Worm (Caenorhabditis elegans): ENCODE results near the gene gur-3.

The gur-3 gene

DNA sequence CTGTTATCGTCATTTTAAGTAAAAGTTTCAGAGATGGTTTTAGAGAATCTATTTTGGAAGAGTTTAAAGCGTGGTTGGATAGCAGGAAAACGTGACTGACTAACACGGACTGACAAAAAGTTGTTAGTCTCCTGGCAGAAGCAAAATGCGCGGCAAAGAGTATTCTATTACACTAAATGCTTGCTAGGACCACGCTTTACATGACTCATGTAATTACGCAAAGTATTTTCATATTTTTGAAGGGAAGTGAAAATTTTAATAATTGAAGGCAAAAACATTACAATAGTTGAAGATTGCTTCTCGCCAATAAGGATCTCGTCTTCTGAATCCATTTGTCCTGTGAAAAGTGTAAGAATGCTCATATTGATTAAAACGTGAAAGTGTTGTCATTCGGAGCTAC, at the start of gene gur-3:
Gene gur-3 (minus strand): TSS at position 101 of the 400 bp plus-strand sequence.
- TF ChIP-seq snpc-4 (tag; optimal IDR thresholded peaks at IDR 0.05) (no peak), elt-1 (tag; optimal IDR thresholded peaks at IDR 0.05; ENCODE audit: borderline replicate concordance, insufficient read depth) (no peak), blmp-1 (tag; optimal IDR thresholded peaks at IDR 0.05) (no peak), mep-1 (tag; optimal IDR thresholded peaks at IDR 0.05) (no peak), M03D4.4 (tag; optimal IDR thresholded peaks at IDR 0.05) (no peak), nhr-237 (tag; optimal IDR thresholded peaks at IDR 0.05) (no peak), cnd-1 (tag; optimal IDR thresholded peaks at IDR 0.05) (no peak), bed-3 (GFP tag; optimal IDR thresholded peaks at IDR 0.05) (no peak), ham-2 (GFP tag; optimal IDR thresholded peaks at IDR 0.05) (no peak), drap-1 (GFP tag; optimal IDR thresholded peaks at IDR 0.05) (no peak), nhr-12 (tag; optimal IDR thresholded peaks at IDR 0.05) (no peak), ztf-11 (tag; optimal IDR thresholded peaks at IDR 0.05) (no peak), nhr-28 (tag; optimal IDR thresholded peaks at IDR 0.05) (no peak), nhr-76 (tag; optimal IDR thresholded peaks at IDR 0.05) (no peak)

DNA sequence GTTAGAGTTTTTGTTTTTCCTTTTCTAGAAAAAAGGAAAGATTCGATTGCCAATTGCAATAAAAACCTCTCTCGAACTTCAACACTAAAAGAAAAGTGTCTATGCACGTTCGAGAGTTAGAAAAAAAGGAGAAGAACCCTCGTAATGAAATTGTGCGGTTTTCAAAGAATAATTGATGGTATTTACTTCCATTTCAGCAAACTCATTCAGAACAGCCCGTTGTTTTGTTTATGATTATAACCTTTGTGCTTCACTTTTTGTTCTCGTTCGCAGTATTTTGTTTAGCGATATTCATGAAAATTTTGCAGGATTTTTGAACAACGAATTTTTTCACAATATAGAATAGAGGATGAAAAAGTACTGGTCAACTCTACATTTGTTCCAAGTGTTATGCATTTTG, 47.9 kb upstream of the gur-3 start, which contains the start of gene lgc-41:
Gene lgc-41 (plus strand): TSS at position 301 of the 400 bp plus-strand sequence.
- TF ChIP-seq ces-1 (GFP tag; optimal IDR thresholded peaks at IDR 0.05) (no peak), ceh-43 (GFP tag; optimal IDR thresholded peaks at IDR 0.05) (no peak), unc-120 (tag; optimal IDR thresholded peaks at IDR 0.05; ENCODE audit: poor library complexity, severe bottlenecking) (no peak), lin-32 (GFP tag; optimal IDR thresholded peaks at IDR 0.05) (no peak), nhr-2 (tag; optimal IDR thresholded peaks at IDR 0.05) (no peak), ztf-11 (tag; optimal IDR thresholded peaks at IDR 0.05) (no peak)

DNA sequence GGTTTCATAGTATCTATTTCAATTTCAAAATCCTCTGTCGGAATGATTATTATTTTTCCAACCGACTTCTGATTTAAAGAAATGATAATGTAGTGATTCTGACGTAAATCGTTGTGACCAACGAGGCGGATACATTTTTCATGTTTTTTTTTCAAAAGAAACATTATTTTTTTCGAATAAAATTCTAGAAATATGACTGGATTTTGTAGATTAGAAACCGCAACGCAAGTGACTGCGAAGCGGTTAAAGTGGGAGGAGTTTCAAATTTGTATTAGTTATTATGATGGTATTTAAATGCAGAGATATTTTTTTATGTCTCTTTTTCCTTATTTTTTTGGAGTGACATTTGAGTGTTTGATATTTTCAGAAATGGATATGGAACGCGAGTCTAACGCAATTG, 40.9 kb upstream of the gur-3 start, which contains the start of gene C39B10.5:
Gene C39B10.5 (plus strand): TSS at position 362 of the 400 bp plus-strand sequence.
- TF ChIP-seq nhr-2 (tag; optimal IDR thresholded peaks at IDR 0.05) (no peak), ham-2 (GFP tag; optimal IDR thresholded peaks at IDR 0.05) (no peak), unc-62 (GFP tag; optimal IDR thresholded peaks at IDR 0.05) (no peak), ceh-83 (GFP tag; optimal IDR thresholded peaks at IDR 0.05) (no peak), nhr-76 (tag; optimal IDR thresholded peaks at IDR 0.05) (no peak)

DNA sequence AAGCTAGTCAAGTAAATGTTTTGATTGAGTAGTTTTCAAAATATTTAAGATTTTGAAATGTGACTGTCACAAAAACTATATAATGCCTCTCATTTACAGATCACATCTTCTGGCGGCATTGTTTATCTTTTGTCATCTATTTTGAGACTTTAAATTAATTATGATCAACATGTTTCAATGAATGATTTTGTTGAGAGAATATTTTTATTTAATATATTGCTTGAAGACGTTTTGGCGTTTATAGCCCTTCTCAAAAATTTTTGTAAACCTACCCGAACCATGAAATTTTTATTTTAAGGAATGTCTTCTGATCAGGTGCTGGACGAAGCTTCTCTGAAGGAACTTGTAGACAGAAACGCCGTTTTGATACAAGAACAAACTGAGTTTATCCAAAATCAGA, 38.6 kb upstream of the gur-3 start, which contains the start of gene C39B10.4:
Gene C39B10.4 (plus strand): TSS at position 301 of the 400 bp plus-strand sequence.
- TF ChIP-seq ztf-11 (tag; optimal IDR thresholded peaks at IDR 0.05) (no peak), elt-1 (tag; optimal IDR thresholded peaks at IDR 0.05; ENCODE audit: borderline replicate concordance, insufficient read depth) (no peak), lin-32 (GFP tag; optimal IDR thresholded peaks at IDR 0.05) (no peak), bed-3 (GFP tag; optimal IDR thresholded peaks at IDR 0.05) (no peak), nhr-2 (tag; optimal IDR thresholded peaks at IDR 0.05) (no peak), sptf-1 (tag; optimal IDR thresholded peaks at IDR 0.05) (no peak), blmp-1 (tag; optimal IDR thresholded peaks at IDR 0.05) (no peak), tbx-8 (GFP tag; optimal IDR thresholded peaks at IDR 0.05) (no peak), elt-3 (tag; optimal IDR thresholded peaks at IDR 0.05) (no peak), mab-5 (tag; optimal IDR thresholded peaks at IDR 0.05) (no peak), hlh-1 (tag; optimal IDR thresholded peaks at IDR 0.05) (no peak), sem-2 (GFP tag; optimal IDR thresholded peaks at IDR 0.05) (no peak)

DNA sequence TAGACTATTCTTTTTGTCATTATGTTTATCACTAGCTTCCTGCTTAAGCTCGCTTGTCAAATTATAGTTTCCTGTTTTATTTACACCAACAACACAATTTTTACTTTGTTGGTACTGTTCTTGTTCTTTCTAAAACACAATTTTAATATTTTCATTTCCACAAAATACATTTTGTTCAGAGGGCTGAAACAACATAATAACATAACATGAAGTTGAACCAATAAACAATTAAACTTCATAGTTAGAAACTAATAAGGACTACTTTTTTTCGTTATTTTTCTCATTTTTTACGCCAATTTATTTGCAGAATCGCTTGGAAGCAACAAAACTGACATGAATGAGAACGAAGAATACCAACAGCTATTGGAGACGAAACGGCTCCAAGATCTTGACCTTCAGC, 37.7 kb upstream of the gur-3 start, which contains the start of gene C39B10.3:
Gene C39B10.3 (plus strand): TSS at position 301 of the 400 bp plus-strand sequence.
- TF ChIP-seq ceh-83 (GFP tag; optimal IDR thresholded peaks at IDR 0.05) (no peak), ztf-11 (tag; optimal IDR thresholded peaks at IDR 0.05) (no peak), elt-1 (tag; optimal IDR thresholded peaks at IDR 0.05; ENCODE audit: borderline replicate concordance, insufficient read depth) (no peak), ceh-43 (GFP tag; optimal IDR thresholded peaks at IDR 0.05) (no peak), mab-5 (tag; optimal IDR thresholded peaks at IDR 0.05) (no peak), nhr-2 (tag; optimal IDR thresholded peaks at IDR 0.05) (no peak), mls-2 (tag; optimal IDR thresholded peaks at IDR 0.05) (no peak), hlh-1 (tag; optimal IDR thresholded peaks at IDR 0.05) (no peak), lin-32 (GFP tag; optimal IDR thresholded peaks at IDR 0.05) (no peak), elt-3 (tag; optimal IDR thresholded peaks at IDR 0.05) (no peak), sptf-1 (tag; optimal IDR thresholded peaks at IDR 0.05) (no peak), lsy-2 (tag; optimal IDR thresholded peaks at IDR 0.05) (no peak), mep-1 (tag; optimal IDR thresholded peaks at IDR 0.05) (no peak), pha-4 (tag; optimal IDR thresholded peaks at IDR 0.05) (no peak), blmp-1 (tag; optimal IDR thresholded peaks at IDR 0.05) (no peak), nhr-28 (tag; optimal IDR thresholded peaks at IDR 0.05) (no peak), lin-13 (tag; optimal IDR thresholded peaks at IDR 0.05) (no peak)

Measured in whole organism, mixed stage, embryonic.